Fruit fly (Drosophila melanogaster): ENCODE data around the gene TyrR.
A peak's percentile ranks its signal among the peaks of the same experiment; 100 is the strongest.

Gene TyrR

dm6 chr3R:17703024-17703690 is 59.8 kb downstream of the TyrR start (continued):
- TF ChIP-seq Lhr (GFP tag; optimal IDR thresholded peaks at IDR 0.05), result no peak
- TF ChIP-seq CTCF (GFP tag; optimal IDR thresholded peaks at IDR 0.05), result no peak
- TF ChIP-seq CG13287 (GFP tag; IDR thresholded peaks at IDR 0.05; ENCODE audit: partially characterized antibody), result no peak
- no peak for TF ChIP-seq bigmax (GFP tag; optimal IDR thresholded peaks at IDR 0.05)
- TF ChIP-seq CG9932 (GFP tag; IDR thresholded peaks at IDR 0.05), result no peak
- TF ChIP-seq chif (GFP tag; optimal IDR thresholded peaks at IDR 0.05), result no peak
- no peak for TF ChIP-seq Adf1 (GFP tag; IDR thresholded peaks at IDR 0.05)
- no peak for TF ChIP-seq wdn (GFP tag; IDR thresholded peaks at IDR 0.05)
- TF ChIP-seq pros (GFP tag; optimal IDR thresholded peaks at IDR 0.05), result no peak
- no peak for TF ChIP-seq CG9215 (GFP tag; IDR thresholded peaks at IDR 0.05)
- TF ChIP-seq CG6854 (GFP tag; optimal IDR thresholded peaks at IDR 0.05), result no peak
- no peak for TF ChIP-seq HLH54F (GFP tag; optimal IDR thresholded peaks at IDR 0.05)
- TF ChIP-seq CG17328 (GFP tag; IDR thresholded peaks at IDR 0.05), result no peak
- no peak for TF ChIP-seq insv (GFP tag; optimal IDR thresholded peaks at IDR 0.05)
- no peak for TF ChIP-seq CG31441 (GFP tag; IDR thresholded peaks at IDR 0.05)
- TF ChIP-seq mam (GFP tag; optimal IDR thresholded peaks at IDR 0.05), result peak; percentile 26
- no peak for TF ChIP-seq CG31388 (GFP tag; optimal IDR thresholded peaks at IDR 0.05)
- TF ChIP-seq CoRest (tag; optimal IDR thresholded peaks at IDR 0.05), result peak; percentile 15
- peak; percentile 4 for TF ChIP-seq Asciz (GFP tag; optimal IDR thresholded peaks at IDR 0.05)
- peak; percentile 39 for TF ChIP-seq CG2678 (tag; optimal IDR thresholded peaks at IDR 0.05)
- TF ChIP-seq lmd (GFP tag; IDR thresholded peaks at IDR 0.05), result no peak
- TF ChIP-seq Ssrp (tag; optimal IDR thresholded peaks at IDR 0.05), result peak; percentile 2
- no peak for TF ChIP-seq CG1233 (GFP tag; optimal IDR thresholded peaks at IDR 0.05)
- no peak for TF ChIP-seq CG12155 (GFP tag; optimal IDR thresholded peaks at IDR 0.05)
- TF ChIP-seq CG13424 (tag; optimal IDR thresholded peaks at IDR 0.05), result peak; percentile 27
- no peak for TF ChIP-seq bab2 (GFP tag; optimal IDR thresholded peaks at IDR 0.05)
- TF ChIP-seq CG17361 (GFP tag; IDR thresholded peaks at IDR 0.05), result 0 out of 3 replicates have a peak, but pooled peaks have one; percentile 20
- no peak for TF ChIP-seq dan (GFP tag; IDR thresholded peaks at IDR 0.05)
- TF ChIP-seq lilli (GFP tag; optimal IDR thresholded peaks at IDR 0.05), result no peak
- TF ChIP-seq YL-1 (GFP tag; optimal IDR thresholded peaks at IDR 0.05), result no peak
- TF ChIP-seq H15 (GFP tag; IDR thresholded peaks at IDR 0.05), result no peak
- no peak for TF ChIP-seq trh (GFP tag; optimal IDR thresholded peaks at IDR 0.05)
- no peak for TF ChIP-seq Scr (GFP tag; IDR thresholded peaks at IDR 0.05; ENCODE audit: partially characterized antibody)
- TF ChIP-seq CG8765 (GFP tag; IDR thresholded peaks at IDR 0.05), result no peak
- peak; percentile 60 for TF ChIP-seq dmrt99B (tag; optimal IDR thresholded peaks at IDR 0.05)
- peak; percentile 40 for TF ChIP-seq Oli (tag; optimal IDR thresholded peaks at IDR 0.05)
- TF ChIP-seq nom (GFP tag; optimal IDR thresholded peaks at IDR 0.05), result peak; percentile 77
- no peak for TF ChIP-seq HLHmδ (GFP tag; optimal IDR thresholded peaks at IDR 0.05)
- TF ChIP-seq usp (GFP tag; optimal IDR thresholded peaks at IDR 0.05), result no peak
- no peak for TF ChIP-seq CG17912 (GFP tag; optimal IDR thresholded peaks at IDR 0.05)
- no peak for TF ChIP-seq Aef1 (GFP tag; IDR thresholded peaks at IDR 0.05)
- TF ChIP-seq en (GFP tag; optimal IDR thresholded peaks at IDR 0.05), result no peak
- TF ChIP-seq phol (tag; optimal IDR thresholded peaks at IDR 0.05), result peak; percentile 46
- 0 out of 2 replicates have a peak, but pooled peaks have one; percentile 23 for TF ChIP-seq Awh (GFP tag; IDR thresholded peaks at IDR 0.05)
- TF ChIP-seq Xrp1 (GFP tag; IDR thresholded peaks at IDR 0.05), result 0 out of 2 replicates have a peak, but pooled peaks have one; percentile 13
- TF ChIP-seq cato (GFP tag; optimal IDR thresholded peaks at IDR 0.05; ENCODE audit: borderline replicate concordance), result no peak
- no peak for TF ChIP-seq CG11247 (GFP tag; IDR thresholded peaks at IDR 0.05)
- no peak for TF ChIP-seq stc (GFP tag; IDR thresholded peaks at IDR 0.05)
- TF ChIP-seq C15 (GFP tag; IDR thresholded peaks at IDR 0.05), result no peak
- TF ChIP-seq HHEX (GFP tag; optimal IDR thresholded peaks at IDR 0.05), result no peak
- no peak for TF ChIP-seq MTF-1 (GFP tag; optimal IDR thresholded peaks at IDR 0.05; ENCODE audit: borderline replicate concordance)

Data from whole organism, embryonic.